Fruit fly (Drosophila melanogaster) whole organism, embryonic: ENCODE results near the gene Neu2.
A peak's percentile ranks its signal among the peaks of the same experiment; 100 is the strongest.

Experiments
- Bdp1 ChIP-seq: fragments of 200-800 bp; sonication (Bioruptor generic); optimal IDR thresholded peaks from 3 replicates; lab custom pipeline; 2016; ENCODE audit warnings: missing biosample characterization, missing genetic modification characterization
- CG10321 ChIP-seq: fragments of 200-800 bp; sonication (Bioruptor generic); IDR thresholded peaks from 2 replicates; pipeline ENCODE4 v1.3.6; 2022; ENCODE audit warnings: missing biosample characterization, missing genetic modification characterization
- CG10366 ChIP-seq: fragments of 200-800 bp; sonication (Bioruptor generic); IDR thresholded peaks from 2 replicates; pipeline ENCODE4 v1.3.6; 2022; ENCODE audit warnings: missing biosample characterization, missing genetic modification characterization
- CG13287 ChIP-seq: fragments of 200-800 bp; sonication (Bioruptor generic); IDR thresholded peaks from 2 replicates; pipeline ENCODE4 v1.3.6; 2022; ENCODE audit warnings: missing biosample characterization, missing genetic modification characterization; ENCODE audit not compliant: partially characterized antibody
- CG14014 ChIP-seq: fragments of 200-800 bp; sonication (Bioruptor generic); IDR thresholded peaks from 2 replicates; pipeline ENCODE4 v1.3.6; 2022; ENCODE audit warnings: missing biosample characterization, missing genetic modification characterization
- CG1647 ChIP-seq: fragments of 200-800 bp; sonication (Bioruptor generic); optimal IDR thresholded peaks from 3 replicates; lab custom pipeline; 2016; ENCODE audit warnings: missing biosample characterization, missing genetic modification characterization
- CG17385 ChIP-seq: fragments of 200-800 bp; sonication (Bioruptor generic); optimal IDR thresholded peaks from 3 replicates; lab custom pipeline; 2018; ENCODE audit warnings: missing biosample characterization, mild to moderate bottlenecking, missing genetic modification characterization
- CG2202 ChIP-seq: fragments of 200-800 bp; sonication (Bioruptor generic); optimal IDR thresholded peaks from 2 replicates; lab custom pipeline; 2018; ENCODE audit warnings: missing biosample characterization, mild to moderate bottlenecking, missing genetic modification characterization
- CG2875 ChIP-seq: fragments of 200-800 bp; sonication (Bioruptor generic); optimal IDR thresholded peaks from 2 replicates; lab custom pipeline; 2017; ENCODE audit warnings: missing biosample characterization, mild to moderate bottlenecking, missing genetic modification characterization, missing genetic modification reagents
- CG30431 ChIP-seq: fragments of 200-800 bp; sonication (Bioruptor generic); optimal IDR thresholded peaks from 2 replicates; lab custom pipeline; 2017; ENCODE audit warnings: missing biosample characterization, missing genetic modification characterization
- CG3726 ChIP-seq: fragments of 200-800 bp; sonication (Bioruptor generic); IDR thresholded peaks from 3 replicates; pipeline ENCODE4, ENCODE4 v1.3.6; 2022; ENCODE audit warnings: missing biosample characterization, missing genetic modification characterization
- CG4404 ChIP-seq: fragments of 200-800 bp; sonication (Bioruptor generic); IDR thresholded peaks from 2 replicates; pipeline ENCODE4 v1.3.6; 2022; ENCODE audit warnings: missing biosample characterization, missing genetic modification characterization
- CG5245 ChIP-seq: fragments of 200-800 bp; sonication (Bioruptor generic); optimal IDR thresholded peaks from 3 replicates; lab custom pipeline; 2016; ENCODE audit warnings: missing biosample characterization, missing genetic modification characterization
- CG6854 ChIP-seq: fragments of 200-800 bp; sonication (Bioruptor generic); optimal IDR thresholded peaks from 3 replicates; lab custom pipeline; 2017; ENCODE audit warnings: missing biosample characterization, mild to moderate bottlenecking, missing genetic modification characterization
- CG7372 ChIP-seq: fragments of 200-800 bp; sonication (Bioruptor generic); IDR thresholded peaks from 2 replicates; pipeline ENCODE4 v1.3.6; 2022; ENCODE audit warnings: missing biosample characterization, missing genetic modification characterization
- CG8765 ChIP-seq: fragments of 200-800 bp; sonication (Bioruptor generic); IDR thresholded peaks from 2 replicates; pipeline ENCODE4 v1.3.6; 2022; ENCODE audit warnings: missing biosample characterization, missing genetic modification characterization
- CG9876 ChIP-seq: fragments of 200-800 bp; sonication (Bioruptor generic); optimal IDR thresholded peaks from 2 replicates; lab custom pipeline; 2016; ENCODE audit warnings: missing biosample characterization, missing genetic modification characterization
- Camta ChIP-seq: fragments of 200-800 bp; sonication (Bioruptor generic); optimal IDR thresholded peaks from 2 replicates; lab custom pipeline; 2016; ENCODE audit warnings: missing biosample characterization, missing genetic modification characterization
- Eip74EF ChIP-seq, 2 experiments: fragments of 200-800 bp in 1 of 2; fragments of >200 bp in 1 of 2; sonication (Bioruptor generic) in 1 of 2; optimal IDR thresholded peaks; 2 replicates each; lab custom pipeline; 2017 to 2019; ENCODE audit warnings: missing biosample characterization in 2 of 2, missing genetic modification characterization in 2 of 2, mild to moderate bottlenecking in 1 of 2, moderate library complexity in 1 of 2
- Fer1 ChIP-seq: fragments of 200-800 bp; sonication (Bioruptor generic); optimal IDR thresholded peaks from 2 replicates; lab custom pipeline; 2017; ENCODE audit warnings: missing biosample characterization, mild to moderate bottlenecking, missing genetic modification characterization
- Gsc ChIP-seq: fragments of 200-800 bp; sonication (Bioruptor generic); IDR thresholded peaks from 2 replicates; pipeline ENCODE4 v1.3.6; 2022; ENCODE audit warnings: missing biosample characterization, missing genetic modification characterization
- Hmx ChIP-seq: fragments of 200-800 bp; sonication (Bioruptor generic); optimal IDR thresholded peaks from 2 replicates; lab custom pipeline; 2016; ENCODE audit warnings: missing biosample characterization, missing genetic modification characterization
- Med ChIP-seq: fragments of 200-800 bp; sonication (Bioruptor generic); peaks from one replicate; lab custom pipeline; 2016; ENCODE audit warnings: missing biosample characterization, missing genetic modification characterization, mild to moderate bottlenecking, inconsistent platforms, moderate library complexity
- NFAT ChIP-seq: fragments of 200-800 bp; sonication (Bioruptor generic); IDR thresholded peaks from 2 replicates; pipeline ENCODE4 v1.3.6; 2022; ENCODE audit warnings: missing biosample characterization, missing genetic modification characterization
- NfI ChIP-seq: fragments of 200-800 bp; sonication (Bioruptor generic); optimal IDR thresholded peaks from 3 replicates; lab custom pipeline; 2018; ENCODE audit warnings: missing biosample characterization, mild to moderate bottlenecking, missing genetic modification characterization, moderate library complexity
- PHDP ChIP-seq: fragments of 200-800 bp; sonication (Bioruptor generic); optimal IDR thresholded peaks from 3 replicates; lab custom pipeline; 2018; ENCODE audit warnings: missing biosample characterization, mild to moderate bottlenecking, missing genetic modification characterization, moderate library complexity
- Sox100B ChIP-seq: fragments of 200-800 bp; sonication (Bioruptor generic); optimal IDR thresholded peaks from 3 replicates; lab custom pipeline; 2018; ENCODE audit warnings: missing biosample characterization, mild to moderate bottlenecking, missing genetic modification characterization
- ap ChIP-seq: fragments of 200-800 bp; sonication (Bioruptor generic); IDR thresholded peaks from 2 replicates; pipeline ENCODE4 v1.3.6; 2022; ENCODE audit warnings: missing biosample characterization, missing genetic modification characterization
- ara ChIP-seq: fragments of 200-800 bp; sonication (Bioruptor generic); IDR thresholded peaks from 2 replicates; pipeline ENCODE4 v1.3.6; 2022; ENCODE audit warnings: missing biosample characterization, missing genetic modification characterization
- bsh ChIP-seq, 2 experiments: fragments of 200-800 bp; sonication (Bioruptor generic); optimal IDR thresholded peaks; 2 replicates each; lab custom pipeline; 2017 to 2018; ENCODE audit warnings: mild to moderate bottlenecking in 2 of 2, missing biosample characterization in 2 of 2, missing genetic modification characterization in 2 of 2, moderate library complexity in 1 of 2
- cas ChIP-seq: fragments of 200-800 bp; sonication (Bioruptor generic); IDR thresholded peaks from 2 replicates; pipeline ENCODE4 v1.3.6; 2022; ENCODE audit warnings: missing biosample characterization, missing genetic modification characterization
- chif ChIP-seq, 2 experiments: fragments of 200-800 bp; sonication (Bioruptor generic); optimal IDR thresholded peaks; 3 replicates each; lab custom pipeline; 2016; ENCODE audit warnings: missing biosample characterization in 2 of 2, missing genetic modification characterization in 2 of 2
- emc ChIP-seq: fragments of 200-800 bp; sonication (Bioruptor generic); optimal IDR thresholded peaks from 2 replicates; lab custom pipeline; 2016; ENCODE audit warnings: missing biosample characterization, missing genetic modification characterization
- gsb-n ChIP-seq: fragments of 200-800 bp; sonication (Bioruptor generic); optimal IDR thresholded peaks from 3 replicates; lab custom pipeline; 2018; ENCODE audit warnings: missing biosample characterization, mild to moderate bottlenecking, missing genetic modification characterization
- jing ChIP-seq: fragments of 200-800 bp; sonication (Bioruptor generic); optimal IDR thresholded peaks from 2 replicates; lab custom pipeline; 2018; ENCODE audit warnings: missing biosample characterization, mild to moderate bottlenecking, missing genetic modification characterization
- kah ChIP-seq: fragments of 200-800 bp; sonication (Bioruptor generic); optimal IDR thresholded peaks from 2 replicates; lab custom pipeline; 2018; ENCODE audit warnings: missing biosample characterization, mild to moderate bottlenecking, missing genetic modification characterization
- kay ChIP-seq: fragments of 200-800 bp; sonication (Bioruptor generic); optimal IDR thresholded peaks from 2 replicates; lab custom pipeline; 2016; ENCODE audit warnings: missing biosample characterization, missing genetic modification characterization
- lilli ChIP-seq: fragments of 200-800 bp; sonication (Bioruptor generic); optimal IDR thresholded peaks from 3 replicates; lab custom pipeline; 2016; ENCODE audit warnings: missing biosample characterization, missing genetic modification characterization
- nmo ChIP-seq: fragments of 200-800 bp; sonication (Bioruptor generic); optimal IDR thresholded peaks from 2 replicates; lab custom pipeline; 2018; ENCODE audit warnings: missing biosample characterization, mild to moderate bottlenecking, missing genetic modification characterization, moderate library complexity
- odd ChIP-seq: fragments of 200-800 bp; sonication (Bioruptor generic); optimal IDR thresholded peaks from 2 replicates; lab custom pipeline; 2017; ENCODE audit warnings: missing biosample characterization, mild to moderate bottlenecking, missing genetic modification characterization
- pho ChIP-seq: fragments of 200-800 bp; sonication (Bioruptor generic); optimal IDR thresholded peaks from 2 replicates; lab custom pipeline; 2016; ENCODE audit warnings: missing biosample characterization, missing genetic modification characterization
- pnt ChIP-seq: fragments of 200-800 bp; sonication (Bioruptor generic); optimal IDR thresholded peaks from 3 replicates; lab custom pipeline; 2016; ENCODE audit warnings: missing biosample characterization, missing genetic modification characterization
- repo ChIP-seq: fragments of 200-800 bp; sonication (Bioruptor generic); optimal IDR thresholded peaks from 2 replicates; lab custom pipeline; 2016; ENCODE audit warnings: missing biosample characterization, missing genetic modification characterization
- sens-2 ChIP-seq: fragments of 200-800 bp; sonication (Bioruptor generic); IDR thresholded peaks from 2 replicates; pipeline ENCODE4 v1.3.6; 2022; ENCODE audit warnings: missing biosample characterization, missing genetic modification characterization
- sim ChIP-seq: fragments of 200-800 bp; sonication (Bioruptor generic); IDR thresholded peaks from 2 replicates; pipeline ENCODE4 v1.3.6; 2022; ENCODE audit warnings: missing biosample characterization, missing genetic modification characterization
- slbo ChIP-seq: fragments of 200-800 bp; sonication (Bioruptor generic); IDR thresholded peaks from 2 replicates; pipeline ENCODE4 v1.3.6; 2022; ENCODE audit warnings: missing biosample characterization, missing genetic modification characterization
- tgo ChIP-seq: fragments of 200-800 bp; sonication (Bioruptor generic); IDR thresholded peaks from 3 replicates; pipeline ENCODE4 v1.3.6; 2022; ENCODE audit warnings: missing biosample characterization, missing genetic modification characterization
- tin ChIP-seq: fragments of 200-800 bp; sonication (Bioruptor generic); optimal IDR thresholded peaks from 3 replicates; lab custom pipeline; 2016; ENCODE audit warnings: missing biosample characterization, missing genetic modification characterization
- zf30C ChIP-seq: fragments of 200-800 bp; sonication (Bioruptor generic); optimal IDR thresholded peaks from 3 replicates; lab custom pipeline; 2018; ENCODE audit warnings: missing biosample characterization, mild to moderate bottlenecking, missing genetic modification characterization

Neu2 gene

dm6 chr3L:21515823-21516715 is 25.7 kb upstream of the Neu2 start, which contains the start of the genes SAK and Cdk12 (continued):
- TF ChIP-seq tin (GFP tag; lab: Kevin White, UChicago) (peak; percentile 86), sim (GFP tag; lab: Robert Waterston, UW) (no peak), CG8765 (GFP tag; lab: Robert Waterston, UW) (peak; percentile 67), CG10366 (GFP tag; lab: Robert Waterston, UW) (peak; percentile 71; the same call in 1 of the 2 replicates), CG5245 (GFP tag; lab: Kevin White, UChicago) (peak; percentile 54), Med (GFP tag; lab: Kevin White, UChicago) (peak; percentile 86), CG9876 (GFP tag; lab: Kevin White, UChicago) (peak; percentile 60), cas (GFP tag; lab: Robert Waterston, UW) (no peak; the same call in 1 of the 2 replicates), sens-2 (peak; percentile 48; the same call in 1 of the 2 replicates), NfI (GFP tag; lab: Kevin White, UChicago) (peak; percentile 80), jing (peak; percentile 48), Fer1 (GFP tag; lab: Kevin White, UChicago) (peak; percentile 79), bsh (GFP tag; optimal IDR thresholded peaks at IDR 0.05; lab: Kevin White, UChicago) (peak; percentile 17 to 83), odd (GFP tag; lab: Kevin White, UChicago) (peak; percentile 80), pho (GFP tag; lab: Kevin White, UChicago) (peak; percentile 29), repo (GFP tag; lab: Kevin White, UChicago) (no peak), slbo (GFP tag; lab: Robert Waterston, UW) (peak; percentile 92), CG3726 (GFP tag; lab: Robert Waterston, UW) (peak; percentile 73; the same call in 2 of the 3 replicates), CG17385 (GFP tag; lab: Kevin White, UChicago) (peak; percentile 80), Hmx (no peak), CG10321 (GFP tag; lab: Robert Waterston, UW) (no peak; the same call in 1 of the 2 replicates), PHDP (tag; lab: Kevin White, UChicago) (peak; percentile 85), Sox100B (GFP tag; lab: Kevin White, UChicago) (peak; percentile 89), NFAT (GFP tag; lab: Robert Waterston, UW) (peak; percentile 84), Bdp1 (GFP tag; lab: Kevin White, UChicago) (peak; percentile 56), nmo (GFP tag; lab: Kevin White, UChicago) (peak; percentile 90), emc (no peak), gsb-n (tag; lab: Kevin White, UChicago) (peak; percentile 82), chif (GFP tag; optimal IDR thresholded peaks at IDR 0.05; lab: Kevin White, UChicago) (peak in 1 of 2 experiments; percentile 57), CG2875 (GFP tag; lab: Kevin White, UChicago) (peak; percentile 63), ap (GFP tag; lab: Robert Waterston, UW) (0 out of 2 replicates have a peak, but pooled peaks have one; percentile 59), pnt (GFP tag; lab: Kevin White, UChicago) (peak; percentile 71), CG1647 (GFP tag; lab: Kevin White, UChicago) (peak; percentile 30), CG2202 (tag; lab: Kevin White, UChicago) (peak; percentile 63), kay (GFP tag; lab: Kevin White, UChicago) (peak; percentile 83), zf30C (no peak), ara (peak; percentile 74), tgo (GFP tag; lab: Robert Waterston, UW) (peak; percentile 77), CG6854 (GFP tag; lab: Kevin White, UChicago) (peak; percentile 55), Gsc (GFP tag; lab: Robert Waterston, UW) (no peak; the same call in 1 of the 2 replicates), CG4404 (GFP tag; lab: Robert Waterston, UW) (peak; percentile 75), CG7372 (GFP tag; lab: Robert Waterston, UW) (peak; percentile 74), CG13287 (GFP tag; lab: Robert Waterston, UW) (peak; percentile 59), CG14014 (GFP tag; lab: Robert Waterston, UW) (peak; percentile 75), lilli (peak; percentile 82), Camta (GFP tag; lab: Kevin White, UChicago) (peak; percentile 48), kah (peak; percentile 65), Eip74EF (GFP tag; optimal IDR thresholded peaks at IDR 0.05; lab: Kevin White, UChicago) (peak in 1 of 2 experiments; percentile 66), CG30431 (GFP tag; lab: Kevin White, UChicago) (peak; percentile 65)
